Fruit fly (Drosophila melanogaster): Measurements from ENCODE around the gene CG2931.

CG2931 gene

dm6 chr3R:5599521-5600360 lies 31.3 kb upstream of the CG2931 start:
- TF ChIP-seq Clk (GFP tag; optimal IDR thresholded peaks at IDR 0.05) (no peak), pad (GFP tag; optimal IDR thresholded peaks at IDR 0.05) (no peak), CG14711 (tag; optimal IDR thresholded peaks at IDR 0.05) (peak; percentile 36), ovo (GFP tag; optimal IDR thresholded peaks at IDR 0.05) (peak; percentile 4), tj (GFP tag; optimal IDR thresholded peaks at IDR 0.05) (peak; percentile 8), cic (GFP tag; optimal IDR thresholded peaks at IDR 0.05) (peak; percentile 45), toe (GFP tag; optimal IDR thresholded peaks at IDR 0.05) (no peak), Mnt (GFP tag; optimal IDR thresholded peaks at IDR 0.05) (peak; percentile 97), CG7101 (tag; optimal IDR thresholded peaks at IDR 0.05) (no peak)

dm6 chr3R:5594878-5595277 lies 26.5 kb upstream of the CG2931 start:
- TF ChIP-seq tj (GFP tag; optimal IDR thresholded peaks at IDR 0.05) (peak; percentile 40), CG11617 (GFP tag; optimal IDR thresholded peaks at IDR 0.05) (no peak), CG14711 (tag; optimal IDR thresholded peaks at IDR 0.05) (no peak), Mnt (GFP tag; optimal IDR thresholded peaks at IDR 0.05) (no peak), CG12768 (GFP tag; optimal IDR thresholded peaks at IDR 0.05) (no peak)

dm6 chr3R:5592009-5592572 lies 23.7 kb upstream of the CG2931 start:
- TF ChIP-seq tj (GFP tag; optimal IDR thresholded peaks at IDR 0.05) = peak; percentile 20
- peak; percentile 67 for TF ChIP-seq cic (GFP tag; optimal IDR thresholded peaks at IDR 0.05)
- peak; percentile 16 for TF ChIP-seq CG7101 (tag; optimal IDR thresholded peaks at IDR 0.05)
- TF ChIP-seq Mnt (GFP tag; optimal IDR thresholded peaks at IDR 0.05) = peak; percentile 62
- TF ChIP-seq Crg-1 (GFP tag; optimal IDR thresholded peaks at IDR 0.05) = no peak
- TF ChIP-seq CG1620 (GFP tag; optimal IDR thresholded peaks at IDR 0.05) = no peak
- TF ChIP-seq CG12768 (GFP tag; optimal IDR thresholded peaks at IDR 0.05) = peak; percentile 41
- TF ChIP-seq pad (GFP tag; optimal IDR thresholded peaks at IDR 0.05) = peak; percentile 74
- peak; percentile 15 for TF ChIP-seq bab1 (GFP tag; optimal IDR thresholded peaks at IDR 0.05)

- TF ChIP-seq CG7101 (tag; optimal IDR thresholded peaks at IDR 0.05) (peak; percentile 46), Crg-1 (GFP tag; optimal IDR thresholded peaks at IDR 0.05) (no peak), CG33017 (tag; optimal IDR thresholded peaks at IDR 0.05) (no peak), CG1620 (GFP tag; optimal IDR thresholded peaks at IDR 0.05) (peak; percentile 24), pad (GFP tag; optimal IDR thresholded peaks at IDR 0.05) (peak; percentile 23), Hr96 (GFP tag; optimal IDR thresholded peaks at IDR 0.05) (no peak), ovo (GFP tag; optimal IDR thresholded peaks at IDR 0.05) (no peak), CG5204 (GFP tag; optimal IDR thresholded peaks at IDR 0.05) (no peak), bab1 (GFP tag; optimal IDR thresholded peaks at IDR 0.05) (no peak), kay (GFP tag; ENCODE audit: borderline replicate concordance) (no peak), cnc (optimal IDR thresholded peaks at IDR 0.05) (no peak), CG12768 (GFP tag; optimal IDR thresholded peaks at IDR 0.05) (no peak), CG11617 (GFP tag; optimal IDR thresholded peaks at IDR 0.05) (peak; percentile 49), toe (GFP tag; optimal IDR thresholded peaks at IDR 0.05) (no peak), CG14711 (tag; optimal IDR thresholded peaks at IDR 0.05) (peak; percentile 48), CG7045 (GFP tag; optimal IDR thresholded peaks at IDR 0.05) (no peak), tj (GFP tag; optimal IDR thresholded peaks at IDR 0.05) (peak; percentile 10), Clk (GFP tag; optimal IDR thresholded peaks at IDR 0.05) (peak; percentile 39), cic (GFP tag; optimal IDR thresholded peaks at IDR 0.05) (peak; percentile 21), Mnt (GFP tag; optimal IDR thresholded peaks at IDR 0.05) (peak; percentile 71)
These were observed 23.0 kb upstream of the CG2931 start, which contains the start of the genes noi and Vha26 for dm6 chr3R:5591398-5591853. noi (minus strand) TSS chr3R:5591459. Vha26 (plus strand) TSS chr3R:5591763.

- TF ChIP-seq CG7101 (tag; optimal IDR thresholded peaks at IDR 0.05) = no peak
- no peak for TF ChIP-seq tj (GFP tag; optimal IDR thresholded peaks at IDR 0.05)
- no peak for TF ChIP-seq CG33017 (tag; optimal IDR thresholded peaks at IDR 0.05)
- TF ChIP-seq bab1 (GFP tag; optimal IDR thresholded peaks at IDR 0.05) = no peak
- TF ChIP-seq pad (GFP tag; optimal IDR thresholded peaks at IDR 0.05) = no peak
- TF ChIP-seq CG1620 (GFP tag; optimal IDR thresholded peaks at IDR 0.05) = no peak
- no peak for TF ChIP-seq kay (GFP tag; ENCODE audit: borderline replicate concordance)
- no peak for TF ChIP-seq Clk (GFP tag; optimal IDR thresholded peaks at IDR 0.05)
- TF ChIP-seq cic (GFP tag; optimal IDR thresholded peaks at IDR 0.05) = no peak
- no peak for TF ChIP-seq ovo (GFP tag; optimal IDR thresholded peaks at IDR 0.05)
- no peak for TF ChIP-seq CG7045 (GFP tag; optimal IDR thresholded peaks at IDR 0.05)
- TF ChIP-seq CG5204 (GFP tag; optimal IDR thresholded peaks at IDR 0.05) = no peak
- no peak for TF ChIP-seq toe (GFP tag; optimal IDR thresholded peaks at IDR 0.05)
- no peak for TF ChIP-seq Hr96 (GFP tag; optimal IDR thresholded peaks at IDR 0.05)
- TF ChIP-seq Crg-1 (GFP tag; optimal IDR thresholded peaks at IDR 0.05) = no peak
- no peak for TF ChIP-seq Mnt (GFP tag; optimal IDR thresholded peaks at IDR 0.05)
- TF ChIP-seq CG12768 (GFP tag; optimal IDR thresholded peaks at IDR 0.05) = no peak
- no peak for TF ChIP-seq cnc (optimal IDR thresholded peaks at IDR 0.05)
These were observed 20.2 kb upstream of the CG2931 start, which contains the start of gene PolZ2 for dm6 chr3R:5588573-5588972. PolZ2 (plus strand) TSS chr3R:5588873.

Measured in whole organism, adult.